Worm (Caenorhabditis elegans): Measurements from ENCODE around the gene nhr-234.

nhr-234 gene

ce11 chrII:12678867-12679134 is 42.3 kb downstream of the nhr-234 start, which contains the start of gene Y38E10A.24:
TSS of gene Y38E10A.24 (plus strand) at chrII:12679035.
- TF ChIP-seq nhr-47 (tag; optimal IDR thresholded peaks at IDR 0.05) (no peak), mep-1 (tag; optimal IDR thresholded peaks at IDR 0.05) (no peak), nhr-85 (tag) (no peak), hlh-17 (GFP tag; optimal IDR thresholded peaks at IDR 0.05; ENCODE audit: borderline replicate concordance) (no peak), xbp-1 (tag; optimal IDR thresholded peaks at IDR 0.05) (no peak), nhr-90 (tag; optimal IDR thresholded peaks at IDR 0.05; ENCODE audit: poor library complexity) (no peak), tlp-1 (tag; optimal IDR thresholded peaks at IDR 0.05) (no peak), lin-14 (GFP tag; optimal IDR thresholded peaks at IDR 0.05) (no peak), sptf-1 (tag; optimal IDR thresholded peaks at IDR 0.05) (no peak), dsc-1 (tag; optimal IDR thresholded peaks at IDR 0.05) (no peak), ama-1 (optimal IDR thresholded peaks at IDR 0.05) (no peak), zip-4 (GFP tag; optimal IDR thresholded peaks at IDR 0.05) (no peak)

DNA sequence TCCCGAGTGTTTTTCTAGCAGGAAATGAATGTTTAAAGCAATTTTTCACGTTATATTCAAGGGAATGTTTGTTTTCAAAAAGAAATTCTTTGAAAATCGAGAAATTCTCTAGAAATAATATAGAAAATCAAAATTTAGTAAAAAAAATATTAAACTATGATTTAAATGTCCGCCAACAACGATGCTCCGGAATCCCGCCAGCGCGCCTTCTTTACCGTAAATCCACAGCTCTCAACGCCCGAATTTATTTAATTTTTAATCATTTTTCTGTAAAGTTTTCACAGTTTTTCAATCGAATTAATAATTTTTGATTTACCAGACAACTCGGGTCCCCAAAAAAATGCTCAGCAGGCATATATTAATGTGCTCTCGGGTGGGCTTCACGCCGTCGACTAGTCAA is 43.2 kb downstream of the nhr-234 start, which contains the start of the genes Y38E10A.33 and cox-10:
Gene Y38E10A.33 (minus strand): TSS at position 12 of the 400 bp plus-strand sequence.
Gene cox-10 (plus strand): TSS at position 320 of the 400 bp plus-strand sequence.
- TF ChIP-seq pax-3 (tag; optimal IDR thresholded peaks at IDR 0.05) = no peak
- TF ChIP-seq lsy-2 (tag; optimal IDR thresholded peaks at IDR 0.05) = peak; percentile 67 to 78
- no peak for TF ChIP-seq nhr-11 (tag; optimal IDR thresholded peaks at IDR 0.05)
- no peak for TF ChIP-seq nhr-28 (tag; optimal IDR thresholded peaks at IDR 0.05)
- no peak for TF ChIP-seq nhr-237 (tag; optimal IDR thresholded peaks at IDR 0.05)
- peak; percentile 14 for TF ChIP-seq C04F5.9 (tag; optimal IDR thresholded peaks at IDR 0.05)
- no peak for TF ChIP-seq F16B12.6 (tag; optimal IDR thresholded peaks at IDR 0.05)
- TF ChIP-seq lin-39 (tag; optimal IDR thresholded peaks at IDR 0.05) = peak; percentile 60
- no peak for TF ChIP-seq fkh-4 (tag; optimal IDR thresholded peaks at IDR 0.05; ENCODE audit: borderline replicate concordance)
- no peak for TF ChIP-seq lir-3 (tag; optimal IDR thresholded peaks at IDR 0.05; ENCODE audit: poor library complexity)
- peak; percentile 60 for TF ChIP-seq sox-4 (tag; optimal IDR thresholded peaks at IDR 0.05)
- peak; percentile 84 for TF ChIP-seq nhr-19 (GFP tag; conservative IDR thresholded peaks at IDR 0.05)
- TF ChIP-seq alr-1 (tag; optimal IDR thresholded peaks at IDR 0.05; ENCODE audit: borderline replicate concordance) = no peak
- peak; percentile 78 for TF ChIP-seq nhr-71 (tag; optimal IDR thresholded peaks at IDR 0.05)
- TF ChIP-seq efl-3 (GFP tag; optimal IDR thresholded peaks at IDR 0.05) = no peak
- peak; percentile 65 for TF ChIP-seq C16A3.4 (tag; optimal IDR thresholded peaks at IDR 0.05)
- no peak for TF ChIP-seq hlh-17 (GFP tag; optimal IDR thresholded peaks at IDR 0.05; ENCODE audit: borderline replicate concordance)
- peak; percentile 80 for TF ChIP-seq nhr-90 (tag; optimal IDR thresholded peaks at IDR 0.05; ENCODE audit: poor library complexity)
- no peak for TF ChIP-seq ets-5 (GFP tag; IDR thresholded peaks at IDR 0.05)
- TF ChIP-seq Y116A8C.19 (tag; optimal IDR thresholded peaks at IDR 0.05; ENCODE audit: borderline replicate concordance) = no peak
- peak; percentile 32; the same call in 1 of the 2 replicates for TF ChIP-seq ceh-88 (GFP tag; IDR thresholded peaks at IDR 0.05)
- no peak for TF ChIP-seq hlh-4 (tag; optimal IDR thresholded peaks at IDR 0.05)
- no peak for TF ChIP-seq fos-1 (tag; optimal IDR thresholded peaks at IDR 0.05)
- peak; percentile 55 for TF ChIP-seq snpc-4 (tag; optimal IDR thresholded peaks at IDR 0.05)
- no peak for TF ChIP-seq ces-1 (GFP tag; optimal IDR thresholded peaks at IDR 0.05)
- TF ChIP-seq fkh-8 (tag; optimal IDR thresholded peaks at IDR 0.05) = peak; percentile 12
- peak; percentile 49 for TF ChIP-seq blmp-1 (tag; optimal IDR thresholded peaks at IDR 0.05)
- TF ChIP-seq mef-2 (tag; optimal IDR thresholded peaks at IDR 0.05) = no peak
- TF ChIP-seq vab-15 (tag; optimal IDR thresholded peaks at IDR 0.05) = no peak
- no peak for TF ChIP-seq sptf-1 (tag; optimal IDR thresholded peaks at IDR 0.05)
- no peak for TF ChIP-seq egl-27 (tag; optimal IDR thresholded peaks at IDR 0.05)
- peak in 1 of 2 experiments; percentile 38 for TF ChIP-seq ztf-11 (tag; optimal IDR thresholded peaks at IDR 0.05)
- peak; percentile 91 to 94 for TF ChIP-seq lin-35 (GFP tag; optimal IDR thresholded peaks at IDR 0.05)
- peak; percentile 70 for TF ChIP-seq xbp-1 (tag; optimal IDR thresholded peaks at IDR 0.05)
- TF ChIP-seq nhr-84 (tag; optimal IDR thresholded peaks at IDR 0.05) = no peak
- TF ChIP-seq C34B4.2 (tag; optimal IDR thresholded peaks at IDR 0.05) = no peak
- TF ChIP-seq lin-15B (tag; optimal IDR thresholded peaks at IDR 0.05) = peak; percentile 38
- peak; percentile 40 for TF ChIP-seq zip-4 (GFP tag; optimal IDR thresholded peaks at IDR 0.05)
- TF ChIP-seq grh-1 (GFP tag; IDR thresholded peaks at IDR 0.05) = peak; percentile 81
- TF ChIP-seq snu-23 (GFP tag; optimal IDR thresholded peaks at IDR 0.05) = peak; percentile 83
- no peak for TF ChIP-seq aha-1 (tag; optimal IDR thresholded peaks at IDR 0.05)
- no peak for TF ChIP-seq unc-30 (tag; optimal IDR thresholded peaks at IDR 0.05)
- peak; percentile 66 to 94 for TF ChIP-seq efl-1 (optimal IDR thresholded peaks at IDR 0.05)
- TF ChIP-seq efl-1 (GFP tag; optimal IDR thresholded peaks at IDR 0.05 in 1 of 2) = peak; percentile 95 to 100
- TF ChIP-seq ama-1 (optimal IDR thresholded peaks at IDR 0.05) = peak; percentile 7
- TF ChIP-seq irx-1 (tag; optimal IDR thresholded peaks at IDR 0.05) = peak; percentile 56

Data from whole organism, L1 larva.